Fruit fly (Drosophila melanogaster): Measurements from ENCODE around the gene Culd.

- TF ChIP-seq Myc (optimal IDR thresholded peaks at IDR 0.05) (no peak), psq (optimal IDR thresholded peaks at IDR 0.05) (no peak), h (optimal IDR thresholded peaks at IDR 0.05) (no peak), Sin3A (optimal IDR thresholded peaks at IDR 0.05) (no peak)
Observed at dm6 chr3L:8320105-8320813, 35.8 kb downstream of the Culd start, which contains the start of gene CG13670.

All from Kc167 (cell line).